Worm (Caenorhabditis elegans) whole organism, L2 larva: Measurements from ENCODE around the gene Y39G8B.2.
A peak's percentile ranks its signal among the peaks of the same experiment; 100 is the strongest.

Experiments used
- C34F6.9 ChIP-seq: fragments of 150-350 bp; optimal IDR thresholded peaks from 2 replicates; lab custom pipeline; 2014; ENCODE audit warnings: missing biosample characterization, missing genetic modification characterization
- F13H6.1 ChIP-seq: sonication (generic microtip); optimal IDR thresholded peaks from 2 replicates; lab custom pipeline; 2016; ENCODE audit warnings: missing genetic modification characterization, missing compliant biosample characterization
- R02D3.7 ChIP-seq: fragments of 150-350 bp; optimal IDR thresholded peaks from 2 replicates; lab custom pipeline; 2014; ENCODE audit warnings: missing biosample characterization, missing genetic modification characterization
- alr-1 ChIP-seq: fragments of 150-350 bp; optimal IDR thresholded peaks from 2 replicates; lab custom pipeline; 2014; ENCODE audit warnings: missing biosample characterization, missing genetic modification characterization
- aly-2 ChIP-seq: fragments of 150-350 bp; optimal IDR thresholded peaks from 2 replicates; lab custom pipeline; 2014; ENCODE audit warnings: missing biosample characterization, missing genetic modification characterization
- blmp-1 ChIP-seq: sonication (generic microtip); optimal IDR thresholded peaks from 2 replicates; lab custom pipeline; 2017; ENCODE audit warnings: missing genetic modification characterization, mild to moderate bottlenecking, missing compliant biosample characterization, antibody characterized with exemption, moderate library complexity; ENCODE audit not compliant: insufficient read depth
- ceh-82 ChIP-seq: fragments of 150-350 bp; optimal IDR thresholded peaks from 2 replicates; lab custom pipeline; 2014; ENCODE audit warnings: missing biosample characterization, missing genetic modification characterization
- elt-1 ChIP-seq: fragments of 150-350 bp; optimal IDR thresholded peaks from 2 replicates; lab custom pipeline; 2014; ENCODE audit warnings: missing biosample characterization, missing genetic modification characterization
- fos-1 ChIP-seq: fragments of 150-350 bp; optimal IDR thresholded peaks from 2 replicates; lab custom pipeline; 2014; ENCODE audit warnings: missing biosample characterization, missing genetic modification characterization
- gmeb-1 ChIP-seq: fragments of 150-350 bp; optimal IDR thresholded peaks from 2 replicates; lab custom pipeline; 2014; ENCODE audit warnings: missing biosample characterization, missing genetic modification characterization
- lin-39 ChIP-seq: fragments of 150-350 bp; optimal IDR thresholded peaks from 2 replicates; lab custom pipeline; 2014; ENCODE audit warnings: missing biosample characterization, missing genetic modification reagents, missing genetic modification characterization
- lsy-2 ChIP-seq, 2 experiments: fragments of 150-350 bp in 1 of 2; sonication (generic microtip) in 1 of 2; optimal IDR thresholded peaks; 2 replicates each; lab custom pipeline; 2014 to 2017; ENCODE audit warnings: missing biosample characterization in 2 of 2, missing genetic modification characterization in 2 of 2
- mbf-1 ChIP-seq: sonication (generic microtip); optimal IDR thresholded peaks from 2 replicates; lab custom pipeline; 2017; ENCODE audit warnings: missing biosample characterization, missing genetic modification characterization
- mdl-1 ChIP-seq, 2 experiments: fragments of 150-350 bp in 1 of 2; sonication (generic microtip) in 1 of 2; optimal IDR thresholded peaks; 2 replicates each; lab custom pipeline; 2017; ENCODE audit warnings: missing biosample characterization in 2 of 2, missing genetic modification characterization in 2 of 2
- nhr-11 ChIP-seq: fragments of 150-350 bp; optimal IDR thresholded peaks from 2 replicates; lab custom pipeline; 2014; ENCODE audit warnings: missing biosample characterization, missing genetic modification characterization
- nhr-129 ChIP-seq: fragments of 150-350 bp; optimal IDR thresholded peaks from 2 replicates; lab custom pipeline; 2014; ENCODE audit warnings: missing biosample characterization, missing genetic modification characterization
- nhr-21 ChIP-seq: fragments of 150-350 bp; optimal IDR thresholded peaks from 2 replicates; lab custom pipeline; 2014; ENCODE audit warnings: missing biosample characterization, missing genetic modification characterization
- nhr-23 ChIP-seq: fragments of 150-350 bp; optimal IDR thresholded peaks from 2 replicates; lab custom pipeline; 2014; ENCODE audit warnings: missing biosample characterization, missing genetic modification reagents, missing genetic modification characterization
- nhr-237 ChIP-seq: fragments of 150-350 bp; optimal IDR thresholded peaks from 2 replicates; lab custom pipeline; 2014; ENCODE audit warnings: missing biosample characterization, missing genetic modification characterization
- nhr-25 ChIP-seq: fragments of 150-350 bp; sonication (generic microtip); optimal IDR thresholded peaks from 3 replicates; lab custom pipeline; 2014; ENCODE audit warnings: missing biosample characterization, missing genetic modification characterization
- nhr-77 ChIP-seq: fragments of 150-350 bp; optimal IDR thresholded peaks from 2 replicates; lab custom pipeline; 2014; ENCODE audit warnings: missing biosample characterization, missing genetic modification characterization
- skn-1 ChIP-seq: sonication (generic microtip); optimal IDR thresholded peaks from 2 replicates; lab custom pipeline; 2017; ENCODE audit warnings: missing biosample characterization, missing genetic modification characterization
- sma-3 ChIP-seq: sonication (generic microtip); optimal IDR thresholded peaks from 2 replicates; lab custom pipeline; 2016; ENCODE audit warnings: missing genetic modification reagents, missing genetic modification characterization, missing compliant biosample characterization
- snpc-4 ChIP-seq: fragments of 150-350 bp; optimal IDR thresholded peaks from 2 replicates; lab custom pipeline; 2014; ENCODE audit warnings: missing biosample characterization, missing genetic modification characterization
- unc-39 ChIP-seq: fragments of 150-350 bp; optimal IDR thresholded peaks from 2 replicates; lab custom pipeline; 2014; ENCODE audit warnings: missing biosample characterization, missing genetic modification characterization
- unc-55 ChIP-seq: fragments of 150-350 bp; sonication (generic microtip); optimal IDR thresholded peaks from 3 replicates; lab custom pipeline; 2014; ENCODE audit warnings: missing biosample characterization, missing genetic modification reagents, missing genetic modification characterization
- unc-62 ChIP-seq: fragments of 150-350 bp; optimal IDR thresholded peaks from 2 replicates; lab custom pipeline; 2014; ENCODE audit warnings: missing biosample characterization, missing genetic modification reagents, missing genetic modification characterization
- zag-1 ChIP-seq: fragments of 150-350 bp; optimal IDR thresholded peaks from 2 replicates; lab custom pipeline; 2014; ENCODE audit warnings: missing biosample characterization, missing genetic modification characterization
- ztf-1 ChIP-seq: fragments of 200-800 bp; sonication (Bioruptor generic); conservative IDR thresholded peaks from 2 replicates; pipeline ENCODE4 v1.3.6; 2022; ENCODE audit warnings: missing genetic modification characterization, missing compliant biosample characterization

Gene Y39G8B.2

DNA sequence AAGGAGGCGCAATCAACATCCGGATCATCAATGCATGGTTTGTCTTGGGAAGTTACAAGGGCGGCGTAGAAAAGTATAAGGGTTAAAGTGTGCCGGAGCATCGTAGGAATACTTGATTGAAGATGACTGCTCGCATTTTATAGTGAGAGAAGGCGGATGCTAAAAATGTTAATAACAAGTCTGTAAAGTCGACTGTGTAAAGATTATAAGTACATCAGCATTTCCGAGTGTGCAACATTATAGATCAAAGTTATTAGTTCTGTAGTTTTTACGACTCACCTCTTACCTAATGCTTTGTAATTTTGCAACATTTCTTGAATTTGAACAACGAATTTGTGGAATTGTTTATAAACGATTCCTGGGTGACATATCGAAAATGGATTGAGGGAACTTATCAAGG lies 18.9 kb upstream of the Y39G8B.2 start, which contains the start of gene Y39G8B.7:
TSS of gene Y39G8B.7 (minus strand) at position 101 of the 400 bp plus-strand sequence.
- no peak for TF ChIP-seq ceh-82 (tag; lab: Kevin White, UChicago)

DNA sequence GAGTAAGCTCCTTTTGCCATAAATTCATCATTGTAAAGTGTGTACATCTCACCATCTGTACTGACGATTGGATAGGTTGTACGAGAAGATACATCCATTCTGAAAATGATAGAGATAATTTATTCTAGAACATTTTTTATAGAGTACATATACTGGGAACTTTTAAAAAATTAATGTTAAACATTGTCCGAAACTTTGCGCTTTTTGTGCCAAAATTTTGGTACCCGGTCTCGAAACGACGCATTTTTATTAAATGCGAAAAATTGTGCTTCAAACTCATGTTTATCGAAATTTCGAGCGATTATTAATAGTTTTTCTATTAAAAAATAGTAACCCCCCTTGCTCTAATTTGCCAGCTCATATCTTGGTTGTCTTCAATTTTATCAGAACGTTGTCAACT lies 15.7 kb upstream of the Y39G8B.2 start, which contains the start of gene Y39G8B.5:
TSS of gene Y39G8B.5 (minus strand) at position 101 of the 400 bp plus-strand sequence.
- TF ChIP-seq mbf-1 (no peak), unc-39 (tag; lab: Kevin White, UChicago) (no peak)

DNA sequence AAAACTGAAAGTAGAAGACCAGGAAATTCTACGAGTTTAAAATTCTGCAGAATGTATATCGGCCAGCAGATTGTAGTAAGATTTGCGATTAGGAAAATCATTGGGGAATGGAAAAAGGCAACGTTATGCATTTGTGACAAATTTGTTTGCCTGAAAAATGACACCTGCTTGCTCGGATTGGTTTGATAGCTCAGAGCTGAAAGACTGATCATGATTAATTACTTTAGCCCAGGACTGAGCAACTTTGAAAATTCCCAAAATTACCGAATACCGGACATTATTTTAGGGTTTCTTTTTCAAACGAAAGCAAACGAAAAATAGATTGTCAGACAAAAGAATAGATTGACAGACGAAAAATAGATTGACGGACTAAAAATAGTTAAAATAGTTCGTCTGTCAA lies 8.5 kb upstream of the Y39G8B.2 start, which contains the start of gene sre-47:
TSS of gene sre-47 (minus strand) at position 101 of the 400 bp plus-strand sequence.
- no peak for TF ChIP-seq R02D3.7 (tag; lab: Kevin White, UChicago)
- TF ChIP-seq fos-1 (tag; lab: Kevin White, UChicago), result no peak
- no peak for TF ChIP-seq elt-1 (tag; lab: Kevin White, UChicago)
- TF ChIP-seq nhr-237 (tag; lab: Kevin White, UChicago), result no peak
- TF ChIP-seq lin-39 (tag; lab: Kevin White, UChicago), result no peak
- no peak for TF ChIP-seq nhr-25
- no peak for TF ChIP-seq mdl-1 (tag; optimal IDR thresholded peaks at IDR 0.05; lab: Kevin White, UChicago)
- no peak for TF ChIP-seq ceh-82 (tag; lab: Kevin White, UChicago)
- TF ChIP-seq nhr-11 (tag; lab: Kevin White, UChicago), result no peak
- TF ChIP-seq blmp-1 (tag; lab: Kevin White, UChicago), result no peak
- no peak for TF ChIP-seq C34F6.9 (tag; lab: Kevin White, UChicago)
- TF ChIP-seq aly-2 (tag; lab: Kevin White, UChicago), result no peak
- TF ChIP-seq snpc-4 (tag; lab: Kevin White, UChicago), result no peak
- no peak for TF ChIP-seq gmeb-1 (tag; lab: Kevin White, UChicago)
- no peak for TF ChIP-seq nhr-21 (tag; lab: Kevin White, UChicago)
- TF ChIP-seq nhr-77 (tag; lab: Kevin White, UChicago), result no peak
- no peak for TF ChIP-seq unc-55 (GFP tag; lab: Kevin White, UChicago)

DNA sequence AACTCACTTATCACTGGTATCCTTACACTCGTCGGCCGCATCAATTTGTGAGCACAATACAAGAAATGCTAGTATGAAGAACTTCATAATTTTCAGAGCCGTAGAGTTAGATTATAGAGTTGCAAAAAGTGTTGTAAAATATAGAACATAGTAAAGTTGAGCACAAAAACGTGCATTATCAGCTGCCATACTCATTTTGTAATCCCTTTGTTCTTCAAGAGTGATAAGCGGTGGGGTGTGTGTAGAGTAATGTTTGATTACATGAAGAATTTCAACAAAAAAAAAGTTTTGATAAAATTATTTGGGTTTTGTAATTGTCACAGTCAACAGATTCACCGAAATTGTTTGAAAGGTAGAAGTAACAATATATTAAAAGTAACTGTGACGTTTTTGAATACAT lies 6.9 kb upstream of the Y39G8B.2 start, which contains the start of the genes Y39G8B.13 and Y39G8B.10:
TSS of gene Y39G8B.13 (minus strand) at position 125 of the 400 bp plus-strand sequence.
TSS of gene Y39G8B.10 (minus strand) at position 193 of the 400 bp plus-strand sequence.
- no peak for TF ChIP-seq ztf-1 (GFP tag; lab: Robert Waterston, UW)
- no peak for TF ChIP-seq skn-1 (tag; lab: Kevin White, UChicago)
- TF ChIP-seq nhr-129 (tag; lab: Kevin White, UChicago), result no peak
- TF ChIP-seq sma-3, result no peak
- TF ChIP-seq fos-1 (tag; lab: Kevin White, UChicago), result peak; percentile 74
- TF ChIP-seq nhr-23 (tag; lab: Kevin White, UChicago), result no peak
- TF ChIP-seq, all 48 proteins: peak for 1

DNA sequence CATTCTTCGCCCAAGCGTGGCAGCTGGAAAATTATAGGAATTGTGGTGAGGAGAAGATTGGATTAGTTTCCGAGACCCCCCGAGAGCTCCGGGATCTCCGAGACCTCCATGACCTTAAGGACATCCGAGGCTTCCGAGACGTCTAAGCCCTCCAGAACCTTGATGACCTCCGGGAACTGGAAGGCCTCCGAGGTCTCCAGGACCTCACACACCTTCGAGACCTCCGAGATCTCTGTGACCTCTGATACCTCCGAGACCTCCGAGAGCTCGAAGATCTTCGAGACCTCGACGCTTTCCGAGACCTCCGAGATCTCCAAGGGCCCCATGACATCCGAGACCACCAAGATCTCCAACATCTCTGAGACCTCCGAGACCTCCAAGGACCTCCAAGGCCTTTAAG lies 6.2 kb upstream of the Y39G8B.2 start:
- TF ChIP-seq lsy-2 (tag; optimal IDR thresholded peaks at IDR 0.05; lab: Kevin White, UChicago) (no peak), alr-1 (tag; lab: Kevin White, UChicago) (no peak), unc-62 (no peak), nhr-129 (tag; lab: Kevin White, UChicago) (no peak)
- TF ChIP-seq, all 48 proteins: peak for 0

DNA sequence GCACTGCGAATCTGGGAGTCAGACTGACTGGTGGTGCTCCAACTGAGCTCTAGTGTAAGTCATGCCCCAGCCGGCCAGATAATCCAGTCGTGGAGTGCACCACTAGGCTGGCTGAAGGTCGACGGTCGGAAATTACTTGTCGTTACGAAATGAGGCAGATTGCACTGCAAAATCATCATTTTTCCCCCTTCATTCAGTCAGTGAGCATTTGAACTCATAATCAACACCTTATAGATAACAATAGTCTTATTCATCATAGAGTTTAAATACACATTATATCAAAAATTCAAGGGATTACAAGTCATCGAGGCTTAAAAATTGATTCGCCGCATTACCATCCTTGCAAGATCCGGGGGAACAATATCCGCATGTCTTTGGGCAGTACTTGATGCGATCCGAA lies 5.8 kb upstream of the Y39G8B.2 start:
- TF ChIP-seq F13H6.1 (tag; lab: Kevin White, UChicago) (no peak), fos-1 (tag; lab: Kevin White, UChicago) (peak; percentile 52), unc-55 (GFP tag; lab: Kevin White, UChicago) (no peak)

DNA sequence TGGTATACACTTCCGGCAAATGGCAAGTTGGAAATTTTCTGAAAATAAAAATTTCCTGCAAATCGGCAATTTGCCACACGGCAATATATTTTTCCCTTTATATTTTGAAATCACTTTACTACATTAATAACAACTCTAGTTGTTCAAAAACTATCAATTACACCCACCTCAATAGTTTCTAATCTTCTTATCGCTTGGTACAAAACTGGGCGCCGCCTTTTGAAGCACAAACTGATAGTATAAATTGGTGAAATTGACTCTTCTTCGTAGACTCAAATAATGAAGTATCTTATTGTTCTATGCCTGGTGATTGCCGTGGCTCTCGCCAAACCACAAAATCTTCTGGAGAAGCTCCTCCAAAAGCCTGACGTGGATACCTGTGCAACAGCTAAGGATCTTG lies 5.1 kb upstream of the Y39G8B.2 start, which contains the start of gene Y39G8B.9:
TSS of gene Y39G8B.9 (plus strand) at position 269 of the 400 bp plus-strand sequence.
- TF ChIP-seq fos-1 (tag; lab: Kevin White, UChicago) (peak; percentile 54), zag-1 (tag; lab: Kevin White, UChicago) (no peak)
